Worm (Caenorhabditis elegans) whole organism, L2 larva: ENCODE data around the gene C09E9.1.

Experiments used
- ama-1 ChIP-seq: fragments of 150-350 bp; optimal IDR thresholded peaks from 2 replicates; lab custom pipeline; 2018; ENCODE audit warnings: inconsistent platforms
- blmp-1 ChIP-seq: sonication (generic microtip); optimal IDR thresholded peaks from 2 replicates; lab custom pipeline; 2017; ENCODE audit warnings: missing genetic modification characterization, mild to moderate bottlenecking, missing compliant biosample characterization, antibody characterized with exemption, moderate library complexity; ENCODE audit not compliant: insufficient read depth
- ceh-82 ChIP-seq: fragments of 150-350 bp; optimal IDR thresholded peaks from 2 replicates; lab custom pipeline; 2014; ENCODE audit warnings: missing biosample characterization, missing genetic modification characterization
- dmd-4 ChIP-seq: sonication (generic microtip); optimal IDR thresholded peaks from 2 replicates; lab custom pipeline; 2017; ENCODE audit warnings: missing biosample characterization, missing genetic modification characterization
- elt-1 ChIP-seq: fragments of 150-350 bp; optimal IDR thresholded peaks from 2 replicates; lab custom pipeline; 2014; ENCODE audit warnings: missing biosample characterization, missing genetic modification characterization
- elt-3 ChIP-seq: sonication (generic microtip); optimal IDR thresholded peaks from 2 replicates; lab custom pipeline; 2017; ENCODE audit warnings: missing biosample characterization, missing genetic modification characterization
- gmeb-1 ChIP-seq: fragments of 150-350 bp; optimal IDR thresholded peaks from 2 replicates; lab custom pipeline; 2014; ENCODE audit warnings: missing biosample characterization, missing genetic modification characterization
- lin-11 ChIP-seq: fragments of 150-350 bp; sonication (generic microtip); optimal IDR thresholded peaks from 2 replicates; lab custom pipeline; 2014; ENCODE audit warnings: missing biosample characterization, missing genetic modification characterization, inconsistent platforms, mixed read lengths
- lin-39 ChIP-seq: fragments of 150-350 bp; optimal IDR thresholded peaks from 2 replicates; lab custom pipeline; 2014; ENCODE audit warnings: missing biosample characterization, missing genetic modification reagents, missing genetic modification characterization
- unc-55 ChIP-seq: fragments of 150-350 bp; sonication (generic microtip); optimal IDR thresholded peaks from 3 replicates; lab custom pipeline; 2014; ENCODE audit warnings: missing biosample characterization, missing genetic modification reagents, missing genetic modification characterization
- unc-62 ChIP-seq: fragments of 150-350 bp; optimal IDR thresholded peaks from 2 replicates; lab custom pipeline; 2014; ENCODE audit warnings: missing biosample characterization, missing genetic modification reagents, missing genetic modification characterization
- zag-1 ChIP-seq: fragments of 150-350 bp; optimal IDR thresholded peaks from 2 replicates; lab custom pipeline; 2014; ENCODE audit warnings: missing biosample characterization, missing genetic modification characterization
- ztf-4 ChIP-seq: fragments of 150-350 bp; optimal IDR thresholded peaks from 2 replicates; lab custom pipeline; 2014; ENCODE audit warnings: missing biosample characterization, missing genetic modification characterization

DNA sequence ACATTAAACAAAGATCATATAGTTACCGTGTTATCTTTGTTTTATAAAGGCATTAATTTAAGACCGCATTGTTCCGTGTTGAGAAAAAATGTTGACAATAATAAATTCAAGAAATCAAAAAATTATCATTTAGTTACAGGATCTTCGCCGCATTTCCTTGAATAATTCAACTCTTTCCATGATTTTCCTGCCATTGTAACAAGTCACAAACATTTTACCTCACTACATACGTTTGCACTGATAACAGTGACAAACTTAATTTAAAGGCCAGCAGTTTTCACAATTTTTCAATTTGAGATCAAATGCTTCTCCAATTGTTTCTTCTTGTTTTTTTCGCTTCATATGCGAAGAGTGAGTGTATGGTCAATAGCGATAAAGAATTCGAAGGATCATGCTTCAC is 13.6 kb upstream of the C09E9.1 start, which contains the start of gene clec-169:
- TF ChIP-seq unc-62 (GFP tag; lab: Kevin White, UChicago) (no peak), lin-39 (no peak), lin-11 (tag; lab: Kevin White, UChicago) (no peak), blmp-1 (tag; lab: Kevin White, UChicago) (no peak), ama-1 (no peak), unc-55 (no peak), elt-1 (no peak), ztf-4 (no peak), elt-3 (tag; lab: Kevin White, UChicago) (no peak), gmeb-1 (tag; lab: Kevin White, UChicago) (no peak), ceh-82 (tag; lab: Kevin White, UChicago) (no peak), dmd-4 (tag; lab: Kevin White, UChicago) (no peak), zag-1 (no peak)
